Fruit fly (Drosophila melanogaster): ENCODE results near the gene pasha.

The pasha gene

DNA sequence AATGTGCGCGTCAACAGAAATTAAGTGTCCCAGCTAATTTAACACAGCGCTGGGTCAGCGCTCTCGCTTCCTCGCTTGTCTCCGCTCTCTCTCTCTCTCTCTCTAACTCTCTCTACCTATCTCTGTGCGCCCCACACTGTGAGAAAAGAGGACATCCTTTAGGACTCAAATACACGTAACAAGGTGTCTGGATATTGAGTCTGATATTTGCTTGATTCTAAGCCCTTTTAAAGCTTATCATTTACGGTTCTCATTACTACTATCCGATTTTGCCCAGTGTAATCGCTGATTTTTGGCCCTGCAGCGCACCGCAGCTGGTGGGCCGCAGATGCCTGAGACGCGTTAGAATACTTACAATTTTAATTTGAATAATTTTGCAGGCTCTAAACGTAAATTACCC lies 18.7 kb downstream of the pasha start (continued):
- peak; percentile 80 for TF ChIP-seq lab (GFP tag; optimal IDR thresholded peaks at IDR 0.05)
- TF ChIP-seq CG7963 (GFP tag; IDR thresholded peaks at IDR 0.05; ENCODE audit: partially characterized antibody): no peak
- TF ChIP-seq maf-S (GFP tag; optimal IDR thresholded peaks at IDR 0.05): no peak
- no peak for TF ChIP-seq Opbp (GFP tag; IDR thresholded peaks at IDR 0.05; ENCODE audit: partially characterized antibody)
- no peak for TF ChIP-seq C15 (GFP tag; IDR thresholded peaks at IDR 0.05)
- no peak for TF ChIP-seq CG3407 (GFP tag; optimal IDR thresholded peaks at IDR 0.05)
- TF ChIP-seq dpn (GFP tag; optimal IDR thresholded peaks at IDR 0.05): peak; percentile 43 to 44
- TF ChIP-seq CG4730 (GFP tag; IDR thresholded peaks at IDR 0.05): no peak
- no peak for TF ChIP-seq CG12299 (tag; optimal IDR thresholded peaks at IDR 0.05)
- TF ChIP-seq luna (GFP tag; optimal IDR thresholded peaks at IDR 0.05): no peak
- no peak for TF ChIP-seq CG31388 (GFP tag; optimal IDR thresholded peaks at IDR 0.05)
- no peak for TF ChIP-seq z (GFP tag; IDR thresholded peaks at IDR 0.05)
- no peak for TF ChIP-seq CG31441 (GFP tag; IDR thresholded peaks at IDR 0.05)
- peak; percentile 82 for TF ChIP-seq Med (GFP tag)
- TF ChIP-seq gce (GFP tag; IDR thresholded peaks at IDR 0.05): 0 out of 3 replicates have a peak, but pooled peaks have one; percentile 8
- no peak for TF ChIP-seq Dip2 (GFP tag; IDR thresholded peaks at IDR 0.05)
- no peak for TF ChIP-seq CG7271 (tag; optimal IDR thresholded peaks at IDR 0.05)
- TF ChIP-seq CG43689 (GFP tag; IDR thresholded peaks at IDR 0.05): no peak
- TF ChIP-seq CG13424 (tag; optimal IDR thresholded peaks at IDR 0.05): peak; percentile 49
- no peak for TF ChIP-seq hb (GFP tag; IDR thresholded peaks at IDR 0.05; ENCODE audit: partially characterized antibody)
- peak; percentile 23 for TF ChIP-seq CG8924 (tag; optimal IDR thresholded peaks at IDR 0.05)
- TF ChIP-seq CG8765 (GFP tag; IDR thresholded peaks at IDR 0.05): no peak
- TF ChIP-seq hkb (optimal IDR thresholded peaks at IDR 0.05): no peak
- TF ChIP-seq hkb (GFP tag; IDR thresholded peaks at IDR 0.05): peak; percentile 45
- TF ChIP-seq tll (GFP tag; optimal IDR thresholded peaks at IDR 0.05): no peak
- peak; percentile 29 for TF ChIP-seq zf30C (GFP tag; optimal IDR thresholded peaks at IDR 0.05)
- TF ChIP-seq CG9876 (GFP tag; optimal IDR thresholded peaks at IDR 0.05): peak; percentile 21
- no peak for TF ChIP-seq CTCF (GFP tag; optimal IDR thresholded peaks at IDR 0.05)
- peak; percentile 73 for TF ChIP-seq CG14014 (GFP tag; IDR thresholded peaks at IDR 0.05)
- peak; percentile 43 for TF ChIP-seq CG9817 (tag; optimal IDR thresholded peaks at IDR 0.05)
- no peak for TF ChIP-seq mld (GFP tag; IDR thresholded peaks at IDR 0.05; ENCODE audit: partially characterized antibody)
- no peak for TF ChIP-seq sqz (GFP tag; optimal IDR thresholded peaks at IDR 0.05)
- peak; percentile 50 for TF ChIP-seq Meics (GFP tag; optimal IDR thresholded peaks at IDR 0.05)
- TF ChIP-seq CG3726 (GFP tag; IDR thresholded peaks at IDR 0.05): no peak
- TF ChIP-seq Dp (GFP tag; optimal IDR thresholded peaks at IDR 0.05): no peak
- TF ChIP-seq crc (GFP tag; optimal IDR thresholded peaks at IDR 0.05): no peak
- no peak for TF ChIP-seq tio (GFP tag; optimal IDR thresholded peaks at IDR 0.05)
- TF ChIP-seq h (optimal IDR thresholded peaks at IDR 0.05): no peak
- TF ChIP-seq Taf1 (GFP tag; IDR thresholded peaks at IDR 0.05): no peak
- peak; percentile 69 for TF ChIP-seq Hand (GFP tag; optimal IDR thresholded peaks at IDR 0.05)
- no peak for TF ChIP-seq jumu (GFP tag; optimal IDR thresholded peaks at IDR 0.05)
- TF ChIP-seq CG32532 (GFP tag; IDR thresholded peaks at IDR 0.05): peak; percentile 36; the same call in 1 of the 2 replicates
- TF ChIP-seq CG1603 (tag; optimal IDR thresholded peaks at IDR 0.05): peak; percentile 36
- no peak for TF ChIP-seq pnt (GFP tag; optimal IDR thresholded peaks at IDR 0.05)
- peak; percentile 23; the same call in 1 of the 2 replicates for TF ChIP-seq ttk (GFP tag; IDR thresholded peaks at IDR 0.05)
- no peak for TF ChIP-seq ash1 (GFP tag; optimal IDR thresholded peaks at IDR 0.05)
- no peak for TF ChIP-seq hbn (GFP tag; IDR thresholded peaks at IDR 0.05; ENCODE audit: partially characterized antibody)
- TF ChIP-seq CG14667 (GFP tag; IDR thresholded peaks at IDR 0.05): no peak
- peak; percentile 14 for TF ChIP-seq CG16815 (GFP tag; optimal IDR thresholded peaks at IDR 0.05)
- TF ChIP-seq wor (GFP tag; IDR thresholded peaks at IDR 0.05): no peak
- peak; percentile 6 for TF ChIP-seq PHDP (tag; optimal IDR thresholded peaks at IDR 0.05)
- TF ChIP-seq aop (GFP tag; IDR thresholded peaks at IDR 0.05): no peak
- TF ChIP-seq cad (GFP tag; optimal IDR thresholded peaks at IDR 0.05): no peak

Measured in whole organism, embryonic.